Worm (Caenorhabditis elegans): ENCODE measurements around the gene Y41D4B.4.

DNA sequence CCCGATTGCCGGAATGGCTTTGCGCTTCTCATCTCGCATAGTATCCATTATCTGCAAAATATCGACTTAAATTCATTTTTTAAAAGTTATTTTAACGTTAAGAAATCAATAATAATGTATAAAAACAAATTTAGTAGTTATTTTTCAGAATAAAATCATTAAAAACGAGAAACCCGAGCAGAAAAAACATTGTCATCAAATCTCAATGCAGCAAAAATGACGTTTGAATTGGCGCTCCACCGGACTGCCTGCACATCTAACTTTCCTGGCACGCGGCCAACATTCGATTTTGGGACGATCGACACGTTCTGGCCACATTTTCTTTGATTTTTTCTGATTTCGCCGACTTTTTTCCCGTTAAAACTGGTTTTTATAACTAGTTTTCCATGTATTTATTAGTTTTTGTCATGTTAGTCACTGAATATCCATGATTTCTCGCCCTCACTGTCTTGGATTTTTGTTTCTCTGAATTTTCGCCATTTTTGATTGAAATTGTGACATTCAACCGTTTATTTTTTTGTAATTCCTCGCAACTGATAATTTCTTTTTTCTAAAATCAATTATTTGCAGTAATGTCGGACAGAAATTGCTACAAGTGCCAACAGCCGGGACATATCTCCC lies 49.9 kb downstream of the Y41D4B.4 start, which contains the start of the genes pbs-1 and K08D12.3:
- no peak for TF ChIP-seq klf-2 (GFP tag; conservative IDR thresholded peaks at IDR 0.05)
- 0 out of 2 replicates have a peak, but pooled peaks have one; percentile 24 for TF ChIP-seq ztf-23 (GFP tag; IDR thresholded peaks at IDR 0.05)
- TF ChIP-seq tab-1 (GFP tag; IDR thresholded peaks at IDR 0.05): no peak
- no peak for TF ChIP-seq ref-1 (GFP tag; conservative IDR thresholded peaks at IDR 0.05)
- TF ChIP-seq med-1 (GFP tag; optimal IDR thresholded peaks at IDR 0.05; ENCODE audit: insufficient read depth): no peak
- TF ChIP-seq ztf-29 (GFP tag; IDR thresholded peaks at IDR 0.05): no peak
- TF ChIP-seq flt-1 (GFP tag; IDR thresholded peaks at IDR 0.05): no peak
